Worm (Caenorhabditis elegans) whole organism, L4 larva: ENCODE data around the gene clec-57.

Experiments
- D1046.2 ChIP-seq: fragments of 200-800 bp; sonication (Bioruptor generic); IDR thresholded peaks from 2 replicates; pipeline ENCODE4 v1.3.6; 2022; ENCODE audit warnings: missing genetic modification characterization, missing compliant biosample characterization
- F37D6.2 ChIP-seq: sonication (generic microtip); optimal IDR thresholded peaks from 2 replicates; lab custom pipeline; 2016; ENCODE audit warnings: mild to moderate bottlenecking, missing genetic modification characterization, missing compliant biosample characterization
- Y48G9A.11 ChIP-seq: fragments of 200-800 bp; sonication (Bioruptor generic); IDR thresholded peaks from 2 replicates; pipeline ENCODE4 v1.3.6; 2022; ENCODE audit warnings: missing genetic modification reagents, missing genetic modification characterization, missing compliant biosample characterization
- Y5F2A.4 ChIP-seq: fragments of 200-800 bp; sonication (Bioruptor generic); optimal IDR thresholded peaks from 2 replicates; lab custom pipeline; 2018; ENCODE audit warnings: mild to moderate bottlenecking, missing genetic modification characterization, missing compliant biosample characterization
- ZK337.2 ChIP-seq: fragments of 200-800 bp; sonication (Bioruptor generic); IDR thresholded peaks from 2 replicates; pipeline ENCODE4 v1.3.6; 2022; ENCODE audit warnings: missing genetic modification reagents, missing genetic modification characterization, missing compliant biosample characterization
- ZK546.5 ChIP-seq, 2 experiments: sonication (generic microtip); optimal IDR thresholded peaks; 2 replicates each; lab custom pipeline; 2017; ENCODE audit warnings: missing biosample characterization in 2 of 2, missing genetic modification characterization in 2 of 2
- ama-1 ChIP-seq: fragments of 150-350 bp; optimal IDR thresholded peaks from 2 replicates; lab custom pipeline; 2014; ENCODE audit warnings: inconsistent platforms, mixed read lengths
- ceh-28 ChIP-seq: fragments of 150-350 bp; optimal IDR thresholded peaks from 2 replicates; lab custom pipeline; 2014; ENCODE audit warnings: missing biosample characterization, missing genetic modification reagents, missing genetic modification characterization
- ceh-32 ChIP-seq: sonication (generic microtip); optimal IDR thresholded peaks from 2 replicates; lab custom pipeline; 2016; ENCODE audit warnings: mild to moderate bottlenecking, missing genetic modification characterization, missing compliant biosample characterization; ENCODE audit not compliant: poor library complexity
- ceh-44 ChIP-seq: fragments of 200-800 bp; sonication (Bioruptor generic); IDR thresholded peaks from 2 replicates; pipeline ENCODE4 v1.3.6; 2022; ENCODE audit warnings: missing genetic modification reagents, missing genetic modification characterization, missing compliant biosample characterization
- ceh-62 ChIP-seq: sonication (generic microtip); optimal IDR thresholded peaks from 2 replicates; lab custom pipeline; 2017; ENCODE audit warnings: missing biosample characterization, missing genetic modification characterization
- ces-1 ChIP-seq: fragments of 150-350 bp; sonication (generic microtip); optimal IDR thresholded peaks from 4 replicates; lab custom pipeline; 2014; ENCODE audit warnings: missing biosample characterization, missing genetic modification reagents, missing genetic modification characterization
- cey-2 ChIP-seq: sonication (generic microtip); optimal IDR thresholded peaks from 3 replicates; lab custom pipeline; 2017; ENCODE audit warnings: missing genetic modification characterization, mild to moderate bottlenecking, missing compliant biosample characterization, antibody characterized with exemption, borderline replicate concordance; ENCODE audit not compliant: insufficient read depth
- ctbp-1 ChIP-seq: fragments of 200-800 bp; sonication (Bioruptor generic); IDR thresholded peaks from 2 replicates; pipeline ENCODE4 v1.3.6; 2022; ENCODE audit warnings: missing genetic modification reagents, missing genetic modification characterization, missing compliant biosample characterization
- daf-16 ChIP-seq, 3 experiments: sonication (generic microtip); optimal IDR thresholded peaks; 2 replicates each; lab custom pipeline; 2016 to 2017; ENCODE audit warnings: missing genetic modification characterization in 3 of 3, missing genetic modification reagents in 3 of 3, mild to moderate bottlenecking in 2 of 3, missing compliant biosample characterization in 2 of 3, missing biosample characterization in 1 of 3, moderate library complexity in 1 of 3
- daf-8 ChIP-seq: fragments of 200-800 bp; sonication (Bioruptor generic); IDR thresholded peaks from 2 replicates; pipeline ENCODE4 v1.3.6; 2022; ENCODE audit warnings: missing genetic modification characterization, missing compliant biosample characterization
- dmd-8 ChIP-seq: fragments of 200-800 bp; sonication (Bioruptor generic); IDR thresholded peaks from 2 replicates; pipeline ENCODE4 v1.3.6; 2022; ENCODE audit warnings: missing genetic modification characterization, missing compliant biosample characterization
- dmd-9 ChIP-seq: fragments of 200-800 bp; sonication (Bioruptor generic); IDR thresholded peaks from 2 replicates; pipeline ENCODE4 v1.3.6; 2022; ENCODE audit warnings: missing genetic modification reagents, missing genetic modification characterization, missing compliant biosample characterization
- dpl-1 ChIP-seq: fragments of 150-350 bp; optimal IDR thresholded peaks from 2 replicates; lab custom pipeline; 2014; ENCODE audit warnings: missing biosample characterization, missing genetic modification reagents, missing genetic modification characterization
- duxl-1 ChIP-seq: sonication (generic microtip); optimal IDR thresholded peaks from 2 replicates; lab custom pipeline; 2016; ENCODE audit warnings: mild to moderate bottlenecking, missing genetic modification characterization, moderate library complexity, missing compliant biosample characterization; ENCODE audit not compliant: poor library complexity
- dve-1 ChIP-seq: sonication (generic microtip); optimal IDR thresholded peaks from 2 replicates; lab custom pipeline; 2017; ENCODE audit warnings: antibody characterized with exemption, mild to moderate bottlenecking, missing genetic modification characterization, missing compliant biosample characterization; ENCODE audit not compliant: insufficient read depth
- egl-27 ChIP-seq: sonication (generic microtip); optimal IDR thresholded peaks from 3 replicates; lab custom pipeline; 2017; ENCODE audit warnings: missing biosample characterization, missing genetic modification reagents, missing genetic modification characterization
- fkh-10 ChIP-seq: fragments of 150-350 bp; optimal IDR thresholded peaks from 2 replicates; lab custom pipeline; 2014; ENCODE audit warnings: missing biosample characterization, missing genetic modification reagents, missing genetic modification characterization
- gei-8 ChIP-seq: fragments of 200-800 bp; sonication (Bioruptor generic); optimal IDR thresholded peaks from 2 replicates; lab custom pipeline; 2018; ENCODE audit warnings: mild to moderate bottlenecking, missing genetic modification characterization, missing compliant biosample characterization
- hlh-30 ChIP-seq: sonication (generic microtip); optimal IDR thresholded peaks from 2 replicates; lab custom pipeline; 2017; ENCODE audit warnings: antibody characterized with exemption, mild to moderate bottlenecking, missing genetic modification characterization, missing compliant biosample characterization; ENCODE audit not compliant: insufficient read depth
- hmg-1.1 ChIP-seq: fragments of 200-800 bp; sonication (Bioruptor generic); IDR thresholded peaks from 2 replicates; pipeline ENCODE4 v1.3.6; 2022; ENCODE audit warnings: missing genetic modification reagents, missing genetic modification characterization, missing compliant biosample characterization
- jun-1 ChIP-seq: fragments of 150-350 bp; optimal IDR thresholded peaks from 2 replicates; lab custom pipeline; 2014; ENCODE audit warnings: missing biosample characterization, missing genetic modification reagents, missing genetic modification characterization
- lin-15B ChIP-seq: fragments of 150-350 bp; sonication (generic microtip); optimal IDR thresholded peaks from 3 replicates; lab custom pipeline; 2014; ENCODE audit warnings: missing biosample characterization, missing genetic modification characterization
- lin-29 ChIP-seq: fragments of 200-800 bp; sonication (Bioruptor generic); IDR thresholded peaks from 2 replicates; pipeline ENCODE4 v1.3.6; 2022; ENCODE audit warnings: missing genetic modification reagents, missing genetic modification characterization, missing compliant biosample characterization
- lin-38 ChIP-seq: fragments of 200-800 bp; sonication (Bioruptor generic); IDR thresholded peaks from 2 replicates; pipeline ENCODE4 v1.3.6; 2022; ENCODE audit warnings: missing genetic modification reagents, missing genetic modification characterization, missing compliant biosample characterization
- mdt-29 ChIP-seq: fragments of 200-800 bp; sonication (Bioruptor generic); IDR thresholded peaks from 2 replicates; pipeline ENCODE4 v1.3.6; 2022; ENCODE audit warnings: missing genetic modification reagents, missing genetic modification characterization, missing compliant biosample characterization
- nhr-102 ChIP-seq: sonication (generic microtip); optimal IDR thresholded peaks from 2 replicates; lab custom pipeline; 2016; ENCODE audit warnings: mild to moderate bottlenecking, missing genetic modification characterization, moderate library complexity, missing compliant biosample characterization
- nhr-111 ChIP-seq: fragments of 200-800 bp; sonication (Bioruptor generic); optimal IDR thresholded peaks from 2 replicates; lab custom pipeline; 2018; ENCODE audit warnings: mild to moderate bottlenecking, missing genetic modification characterization, missing compliant biosample characterization
- nhr-237 ChIP-seq: sonication (generic microtip); optimal IDR thresholded peaks from 2 replicates; lab custom pipeline; 2017; ENCODE audit warnings: missing biosample characterization, missing genetic modification characterization
- nhr-42 ChIP-seq: fragments of 200-800 bp; sonication (Bioruptor generic); IDR thresholded peaks from 2 replicates; pipeline ENCODE4 v1.3.6; 2022; ENCODE audit warnings: missing genetic modification characterization, missing compliant biosample characterization
- nhr-48 ChIP-seq: sonication (generic microtip); optimal IDR thresholded peaks from 2 replicates; lab custom pipeline; 2016; ENCODE audit warnings: mild to moderate bottlenecking, missing genetic modification characterization, missing compliant biosample characterization
- nhr-6 ChIP-seq: fragments of 150-350 bp; optimal IDR thresholded peaks from 2 replicates; lab custom pipeline; 2014; ENCODE audit warnings: missing biosample characterization, missing genetic modification characterization
- nhr-77 ChIP-seq: fragments of 150-350 bp; optimal IDR thresholded peaks from 2 replicates; lab custom pipeline; 2014; ENCODE audit warnings: missing biosample characterization, missing genetic modification characterization
- pha-4 ChIP-seq, 2 experiments: fragments of 150-350 bp in 1 of 2; fragments of 200-800 bp in 1 of 2; sonication (Bioruptor generic) in 1 of 2; IDR thresholded peaks in 1 of 2; optimal IDR thresholded peaks in 1 of 2; 2 replicates each; pipeline versions ENCODE4 v1.3.6 to Lab custom; 2014 to 2022; ENCODE audit warnings: missing genetic modification characterization in 2 of 2, missing genetic modification reagents in 2 of 2, missing biosample characterization in 1 of 2, missing compliant biosample characterization in 1 of 2
- php-3 ChIP-seq: fragments of 200-800 bp; sonication (Bioruptor generic); IDR thresholded peaks from 2 replicates; pipeline ENCODE4 v1.3.6; 2022; ENCODE audit warnings: missing genetic modification reagents, missing genetic modification characterization, missing compliant biosample characterization
- rbr-2 ChIP-seq: sonication (generic microtip); optimal IDR thresholded peaks from 2 replicates; lab custom pipeline; 2016; ENCODE audit warnings: missing genotype, missing genetic modification characterization, missing compliant biosample characterization
- saeg-2 ChIP-seq: fragments of 200-800 bp; sonication (Bioruptor generic); IDR thresholded peaks from 2 replicates; pipeline ENCODE4 v1.3.6; 2022; ENCODE audit warnings: missing genetic modification reagents, missing genetic modification characterization, missing compliant biosample characterization
- sdz-12 ChIP-seq: fragments of 200-800 bp; sonication (Bioruptor generic); optimal IDR thresholded peaks from 2 replicates; lab custom pipeline; 2018; ENCODE audit warnings: mild to moderate bottlenecking, missing genetic modification characterization, missing compliant biosample characterization
- spr-1 ChIP-seq: sonication (generic microtip); optimal IDR thresholded peaks from 2 replicates; lab custom pipeline; 2016; ENCODE audit warnings: mild to moderate bottlenecking, missing genetic modification characterization, missing compliant biosample characterization
- unc-130 ChIP-seq: sonication (generic microtip); optimal IDR thresholded peaks from 2 replicates; lab custom pipeline; 2016; ENCODE audit warnings: missing genetic modification reagents, missing genetic modification characterization, missing compliant biosample characterization
- unc-39 ChIP-seq: sonication (generic microtip); optimal IDR thresholded peaks from 2 replicates; lab custom pipeline; 2017; ENCODE audit warnings: missing biosample characterization, missing genetic modification characterization
- unc-62 ChIP-seq, 3 experiments: fragments of 150-350 bp in 1 of 3; sonication (generic microtip); optimal IDR thresholded peaks in 2 of 3; peaks in 1 of 3; 1 replicate in 1 of 3; 2 replicates in 2 of 3; lab custom pipeline; 2014 to 2017; ENCODE audit warnings: missing biosample characterization in 3 of 3, missing genetic modification characterization in 3 of 3, missing genetic modification reagents in 3 of 3, missing genotype in 1 of 3
- ztf-11 ChIP-seq: fragments of 150-350 bp; optimal IDR thresholded peaks from 2 replicates; lab custom pipeline; 2014; ENCODE audit warnings: missing biosample characterization, missing genetic modification characterization

clec-57 gene

DNA sequence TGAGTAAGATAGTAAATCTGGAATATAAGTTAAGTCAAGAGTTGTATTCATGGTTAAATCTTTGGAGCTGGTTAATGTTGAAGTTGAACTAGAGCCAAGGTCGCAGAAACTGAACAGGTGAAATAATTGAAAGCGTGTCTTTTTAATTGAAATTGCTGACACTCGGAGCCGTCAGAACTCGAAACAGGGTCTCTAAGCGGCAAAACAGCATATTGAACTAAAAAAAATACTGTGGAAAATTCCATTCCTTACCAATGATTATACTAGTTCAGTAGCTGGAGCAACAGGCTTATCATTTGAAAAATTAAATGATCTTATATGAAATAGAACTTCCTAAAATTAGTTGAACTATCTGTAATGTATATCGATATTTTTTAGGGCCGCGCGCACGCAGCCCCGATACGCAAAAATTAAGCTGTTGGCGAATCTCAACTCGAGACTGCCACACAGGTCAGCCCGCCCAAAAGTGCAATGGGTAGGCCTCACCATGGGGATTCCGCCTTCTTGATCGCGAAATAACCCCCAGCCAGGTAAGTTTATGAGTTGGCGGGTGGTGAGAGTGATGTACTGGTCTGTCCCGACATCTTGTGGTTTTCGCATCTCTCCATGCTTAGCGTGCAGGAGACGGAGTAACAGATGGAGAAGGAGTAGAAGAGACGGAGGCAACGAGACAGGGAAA is 696 bp upstream of the clec-57 start, which contains the start of gene srz-97:
srz-97 (minus strand) TSS at position 51 of the 679 bp plus-strand sequence.
- no peak for TF ChIP-seq sdz-12
- peak in 1 of 2 experiments; percentile 24 for TF ChIP-seq unc-62 (GFP tag; optimal IDR thresholded peaks at IDR 0.05 in 1 of 2; lab: Kevin White, UChicago)
- TF ChIP-seq unc-62 (tag; optimal IDR thresholded peaks at IDR 0.05; lab: Kevin White, UChicago), result no peak
- TF ChIP-seq nhr-6 (tag; lab: Kevin White, UChicago), result no peak
- TF ChIP-seq ZK546.5 (tag; optimal IDR thresholded peaks at IDR 0.05; lab: Kevin White, UChicago), result no peak
- TF ChIP-seq nhr-77, result no peak
- no peak for TF ChIP-seq nhr-237
- no peak for TF ChIP-seq ztf-11 (tag; lab: Kevin White, UChicago)
- TF ChIP-seq dpl-1, result no peak
- peak; percentile 40 for TF ChIP-seq dve-1 (tag; lab: Kevin White, UChicago)
- 0 out of 2 replicates have a peak, but pooled peaks have one; percentile 64 for TF ChIP-seq dmd-8 (GFP tag; lab: Robert Waterston, UW)
- no peak for TF ChIP-seq daf-8
- peak; percentile 33; the same call in 1 of the 2 replicates for TF ChIP-seq ctbp-1
- peak; percentile 61; the same call in 1 of the 2 replicates for TF ChIP-seq php-3 (GFP tag; lab: Robert Waterston, UW)
- TF ChIP-seq unc-130 (GFP tag; lab: Kevin White, UChicago), result peak; percentile 58
- no peak for TF ChIP-seq ama-1 (lab: Kevin White, UChicago)
- TF ChIP-seq ces-1, result no peak
- TF ChIP-seq jun-1 (tag; lab: Kevin White, UChicago), result no peak
- TF ChIP-seq fkh-10 (GFP tag; lab: Kevin White, UChicago), result no peak
- TF ChIP-seq D1046.2 (GFP tag; lab: Robert Waterston, UW), result no peak
- TF ChIP-seq ceh-28 (tag; lab: Kevin White, UChicago), result no peak
- no peak for TF ChIP-seq nhr-111 (GFP tag; lab: Kevin White, UChicago)
- peak; percentile 61; the same call in 1 of the 2 replicates for TF ChIP-seq hmg-1.1 (GFP tag; lab: Robert Waterston, UW)
- TF ChIP-seq unc-39, result no peak
- no peak for TF ChIP-seq lin-15B
- TF ChIP-seq lin-38 (GFP tag; lab: Robert Waterston, UW), result no peak
- peak; percentile 80 for TF ChIP-seq nhr-102 (tag; lab: Kevin White, UChicago)
- no peak for TF ChIP-seq mdt-29 (GFP tag; lab: Robert Waterston, UW)
- TF ChIP-seq dmd-9 (GFP tag; lab: Robert Waterston, UW), result no peak
- 0 out of 2 replicates have a peak, but pooled peaks have one; percentile 58 for TF ChIP-seq ceh-44
- TF ChIP-seq duxl-1 (tag; lab: Kevin White, UChicago), result no peak
- no peak for TF ChIP-seq saeg-2 (GFP tag; lab: Robert Waterston, UW)
- no peak for TF ChIP-seq lin-29 (GFP tag; lab: Robert Waterston, UW)
- 0 out of 2 replicates have a peak, but pooled peaks have one; percentile 17 for TF ChIP-seq ZK337.2 (GFP tag; lab: Robert Waterston, UW)
- no peak for TF ChIP-seq cey-2
- TF ChIP-seq rbr-2 (tag; lab: Kevin White, UChicago), result peak; percentile 35
- TF ChIP-seq ceh-62 (tag; lab: Kevin White, UChicago), result no peak
- TF ChIP-seq Y5F2A.4 (GFP tag; lab: Kevin White, UChicago), result no peak
- peak; percentile 63; the same call in 1 of the 2 replicates for TF ChIP-seq nhr-42 (GFP tag; lab: Robert Waterston, UW)
- peak; percentile 42 for TF ChIP-seq spr-1 (tag; lab: Kevin White, UChicago)
- no peak for TF ChIP-seq pha-4 (GFP tag; IDR thresholded peaks at IDR 0.05; lab: Robert Waterston, UW)
- TF ChIP-seq pha-4 (tag; optimal IDR thresholded peaks at IDR 0.05; lab: Kevin White, UChicago), result no peak
- TF ChIP-seq hlh-30, result peak; percentile 25
- TF ChIP-seq egl-27 (tag; lab: Kevin White, UChicago), result no peak
- no peak for TF ChIP-seq F37D6.2 (tag; lab: Kevin White, UChicago)
- TF ChIP-seq daf-16 (GFP tag; optimal IDR thresholded peaks at IDR 0.05; lab: Kevin White, UChicago), result peak; percentile 49 to 67
- peak; percentile 69 for TF ChIP-seq daf-16 (tag; optimal IDR thresholded peaks at IDR 0.05; lab: Kevin White, UChicago)
- no peak for TF ChIP-seq ceh-32 (tag; lab: Kevin White, UChicago)
- TF ChIP-seq nhr-48 (tag; lab: Kevin White, UChicago), result peak; percentile 56
- TF ChIP-seq Y48G9A.11 (GFP tag; lab: Robert Waterston, UW), result no peak
- TF ChIP-seq gei-8 (GFP tag; lab: Kevin White, UChicago), result no peak
